Worm (Caenorhabditis elegans) whole organism, young adult: Measurements from ENCODE around the gene irld-63.

Experiments
- B0261.1 ChIP-seq: sonication (generic microtip); optimal IDR thresholded peaks from 2 replicates; lab custom pipeline; 2016; ENCODE audit warnings: mild to moderate bottlenecking, missing genetic modification characterization, moderate library complexity, missing compliant biosample characterization
- B0336.3 ChIP-seq: fragments of 200-800 bp; sonication (Bioruptor generic); IDR thresholded peaks from 2 replicates; pipeline ENCODE4 v1.3.6; 2022; ENCODE audit warnings: missing genetic modification characterization, missing compliant biosample characterization
- F23B12.7 ChIP-seq: sonication (generic microtip); optimal IDR thresholded peaks from 2 replicates; lab custom pipeline; 2017; ENCODE audit warnings: missing genetic modification characterization, mild to moderate bottlenecking, missing compliant biosample characterization, antibody characterized with exemption, moderate library complexity; ENCODE audit not compliant: insufficient read depth
- F49E8.2 ChIP-seq: sonication (generic microtip); optimal IDR thresholded peaks from 3 replicates; lab custom pipeline; 2017; ENCODE audit warnings: missing genetic modification characterization, mild to moderate bottlenecking, missing compliant biosample characterization, antibody characterized with exemption, moderate library complexity; ENCODE audit not compliant: insufficient read depth
- T26A5.8 ChIP-seq: sonication (generic microtip); optimal IDR thresholded peaks from 2 replicates; lab custom pipeline; 2016; ENCODE audit warnings: missing genetic modification characterization, missing compliant biosample characterization
- Y79H2A.3 ChIP-seq: fragments of 200-800 bp; sonication (Bioruptor generic); conservative IDR thresholded peaks from 2 replicates; pipeline ENCODE4 v1.3.6; 2022; ENCODE audit warnings: missing genetic modification reagents, missing genetic modification characterization, missing compliant biosample characterization
- Y95B8A.8 ChIP-seq: fragments of 200-800 bp; sonication (Bioruptor generic); IDR thresholded peaks from 2 replicates; pipeline ENCODE4 v1.3.6; 2022; ENCODE audit warnings: missing genetic modification reagents, missing genetic modification characterization, missing compliant biosample characterization
- ama-1 ChIP-seq, 3 experiments: fragments of 150-350 bp in 1 of 3; sonication (generic microtip) in 2 of 3; optimal IDR thresholded peaks; 2 replicates each; lab custom pipeline; 2014 to 2018; ENCODE audit warnings: missing biosample characterization in 2 of 3, missing genetic modification characterization in 2 of 3, missing genetic modification reagents in 2 of 3
- attf-5 ChIP-seq: fragments of 200-800 bp; sonication (Bioruptor generic); optimal IDR thresholded peaks from 2 replicates; lab custom pipeline; 2018; ENCODE audit warnings: mild to moderate bottlenecking, missing genetic modification characterization, missing compliant biosample characterization
- cebp-1 ChIP-seq, 2 experiments: fragments of 200-800 bp in 1 of 2; sonication (Bioruptor generic) in 1 of 2; sonication (generic microtip) in 1 of 2; IDR thresholded peaks in 1 of 2; optimal IDR thresholded peaks in 1 of 2; 2 replicates each; pipeline versions ENCODE4 v1.3.6 to Lab custom; 2017 to 2022; ENCODE audit warnings: missing compliant biosample characterization in 2 of 2, missing genetic modification characterization in 2 of 2, mild to moderate bottlenecking in 1 of 2, missing genetic modification reagents in 1 of 2, moderate library complexity in 1 of 2
- ceh-100 ChIP-seq: fragments of 200-800 bp; sonication (Bioruptor generic); IDR thresholded peaks from 2 replicates; pipeline ENCODE4 v1.3.6; 2022; ENCODE audit warnings: missing genetic modification reagents, missing genetic modification characterization, missing compliant biosample characterization
- ceh-58 ChIP-seq: fragments of 200-800 bp; sonication (Bioruptor generic); IDR thresholded peaks from 2 replicates; pipeline ENCODE4 v1.3.6; 2022; ENCODE audit warnings: missing genetic modification characterization, missing compliant biosample characterization
- die-1 ChIP-seq: sonication (generic microtip); optimal IDR thresholded peaks from 2 replicates; lab custom pipeline; 2016; ENCODE audit warnings: missing genotype, mild to moderate bottlenecking, missing genetic modification characterization, missing compliant biosample characterization
- dox-1 ChIP-seq: fragments of 200-800 bp; sonication (Bioruptor generic); IDR thresholded peaks from 2 replicates; pipeline ENCODE4 v1.3.6; 2022; ENCODE audit warnings: missing genetic modification reagents, missing genetic modification characterization, missing compliant biosample characterization
- dpff-1 ChIP-seq: sonication (generic microtip); optimal IDR thresholded peaks from 2 replicates; lab custom pipeline; 2017; ENCODE audit warnings: mild to moderate bottlenecking, missing genetic modification characterization, missing compliant biosample characterization
- egl-18 ChIP-seq: fragments of 200-800 bp; sonication (Bioruptor generic); IDR thresholded peaks from 2 replicates; pipeline ENCODE4 v1.3.6; 2022; ENCODE audit warnings: missing genetic modification reagents, missing genetic modification characterization, missing compliant biosample characterization
- egrh-3 ChIP-seq: fragments of 200-800 bp; sonication (Bioruptor generic); IDR thresholded peaks from 2 replicates; pipeline ENCODE4 v1.3.6; 2022; ENCODE audit warnings: missing genetic modification reagents, missing genetic modification characterization, missing compliant biosample characterization
- ekl-4 ChIP-seq: fragments of 200-800 bp; sonication (Bioruptor generic); IDR thresholded peaks from 2 replicates; pipeline ENCODE4 v1.3.6; 2022; ENCODE audit warnings: missing genetic modification reagents, missing genetic modification characterization, missing compliant biosample characterization
- hmg-1.2 ChIP-seq: fragments of 200-800 bp; sonication (Bioruptor generic); IDR thresholded peaks from 2 replicates; pipeline ENCODE4 v1.3.6; 2022; ENCODE audit warnings: missing genetic modification reagents, missing genetic modification characterization, missing compliant biosample characterization
- hsf-1 ChIP-seq: fragments of 200-800 bp; sonication (Bioruptor generic); IDR thresholded peaks from 2 replicates; pipeline ENCODE4 v1.3.6; 2022; ENCODE audit warnings: missing genetic modification reagents, missing genetic modification characterization, missing compliant biosample characterization
- lag-1 ChIP-seq: fragments of 200-800 bp; sonication (Bioruptor generic); IDR thresholded peaks from 2 replicates; pipeline ENCODE4 v1.3.6; 2022; ENCODE audit warnings: missing genetic modification reagents, missing genetic modification characterization, missing compliant biosample characterization
- let-607 ChIP-seq, 2 experiments: fragments of 200-800 bp in 1 of 2; sonication (Bioruptor generic) in 1 of 2; sonication (generic microtip) in 1 of 2; optimal IDR thresholded peaks; 2 replicates each; lab custom pipeline; 2016 to 2018; ENCODE audit warnings: mild to moderate bottlenecking in 2 of 2, missing compliant biosample characterization in 2 of 2, missing genetic modification characterization in 2 of 2, moderate library complexity in 2 of 2, missing genotype in 1 of 2
- madf-3 ChIP-seq: fragments of 200-800 bp; sonication (Bioruptor generic); IDR thresholded peaks from 2 replicates; pipeline ENCODE4 v1.3.6; 2022; ENCODE audit warnings: missing genetic modification reagents, missing genetic modification characterization, missing compliant biosample characterization
- mcd-1 ChIP-seq: fragments of 200-800 bp; sonication (Bioruptor generic); IDR thresholded peaks from 2 replicates; pipeline ENCODE4 v1.3.6; 2022; ENCODE audit warnings: missing genetic modification reagents, missing genetic modification characterization, missing compliant biosample characterization
- nfyb-1 ChIP-seq: fragments of 200-800 bp; sonication (Bioruptor generic); IDR thresholded peaks from 2 replicates; pipeline ENCODE4 v1.3.6; 2022; ENCODE audit warnings: missing genetic modification reagents, missing genetic modification characterization, missing compliant biosample characterization
- nhr-120 ChIP-seq: fragments of 200-800 bp; sonication (Bioruptor generic); IDR thresholded peaks from 2 replicates; pipeline ENCODE4 v1.3.6; 2022; ENCODE audit warnings: missing genetic modification characterization, missing compliant biosample characterization
- nhr-27 ChIP-seq: fragments of 200-800 bp; sonication (Bioruptor generic); optimal IDR thresholded peaks from 2 replicates; lab custom pipeline; 2018; ENCODE audit warnings: mild to moderate bottlenecking, missing genetic modification characterization, moderate library complexity, missing compliant biosample characterization
- nhr-80 ChIP-seq: sonication (generic microtip); optimal IDR thresholded peaks from 2 replicates; lab custom pipeline; 2016; ENCODE audit warnings: missing genetic modification characterization, missing compliant biosample characterization
- rpc-1 ChIP-seq, 2 experiments: fragments of 150-350 bp in 1 of 2; sonication (generic microtip) in 1 of 2; optimal IDR thresholded peaks; 2 replicates each; lab custom pipeline; 2014 to 2018; ENCODE audit warnings: missing biosample characterization in 1 of 2, missing genetic modification characterization in 1 of 2, missing genetic modification reagents in 1 of 2, missing genotype in 1 of 2
- sdz-38 ChIP-seq: sonication (generic microtip); optimal IDR thresholded peaks from 2 replicates; lab custom pipeline; 2016; ENCODE audit warnings: missing genotype, missing genetic modification characterization, missing compliant biosample characterization
- snpc-1.1 ChIP-seq: sonication (generic microtip); optimal IDR thresholded peaks from 2 replicates; lab custom pipeline; 2017; ENCODE audit warnings: missing genetic modification characterization, mild to moderate bottlenecking, missing compliant biosample characterization, antibody characterized with exemption, moderate library complexity, missing genotype, missing genetic modification reagents; ENCODE audit not compliant: insufficient read depth
- snpc-3.4 ChIP-seq: sonication (generic microtip); optimal IDR thresholded peaks from 2 replicates; lab custom pipeline; 2017; ENCODE audit warnings: missing genetic modification characterization, mild to moderate bottlenecking, missing compliant biosample characterization, antibody characterized with exemption, moderate library complexity, missing genotype, missing genetic modification reagents
- somi-1 ChIP-seq: fragments of 200-800 bp; sonication (Bioruptor generic); optimal IDR thresholded peaks from 2 replicates; lab custom pipeline; 2018; ENCODE audit warnings: mild to moderate bottlenecking, missing genetic modification characterization, missing compliant biosample characterization
- sptf-2 ChIP-seq: fragments of 200-800 bp; sonication (Bioruptor generic); optimal IDR thresholded peaks from 2 replicates; lab custom pipeline; 2018; ENCODE audit warnings: mild to moderate bottlenecking, missing genetic modification characterization, missing compliant biosample characterization
- tbp1 ChIP-seq: fragments of 200-800 bp; sonication (Bioruptor generic); optimal IDR thresholded peaks from 2 replicates; lab custom pipeline; 2018; ENCODE audit warnings: mild to moderate bottlenecking, missing genetic modification characterization, missing compliant biosample characterization
- tlf-1 ChIP-seq: fragments of 200-800 bp; sonication (Bioruptor generic); optimal IDR thresholded peaks from 2 replicates; lab custom pipeline; 2018; ENCODE audit warnings: mild to moderate bottlenecking, missing genetic modification characterization, missing compliant biosample characterization
- unc-62 ChIP-seq: fragments of 150-350 bp; optimal IDR thresholded peaks from 2 replicates; lab custom pipeline; 2014; ENCODE audit warnings: missing biosample characterization, missing genetic modification reagents, missing genetic modification characterization
- zfh-2 ChIP-seq: fragments of 200-800 bp; sonication (Bioruptor generic); conservative IDR thresholded peaks from 2 replicates; pipeline ENCODE4 v1.3.6; 2022; ENCODE audit warnings: missing genetic modification reagents, missing genetic modification characterization, missing compliant biosample characterization
- zim-3 ChIP-seq: sonication (generic microtip); optimal IDR thresholded peaks from 2 replicates; lab custom pipeline; 2017; ENCODE audit warnings: mild to moderate bottlenecking, missing genetic modification characterization, moderate library complexity, missing compliant biosample characterization
- ztf-28 ChIP-seq: fragments of 200-800 bp; sonication (Bioruptor generic); IDR thresholded peaks from 2 replicates; pipeline ENCODE4 v1.3.6; 2022; ENCODE audit warnings: missing genetic modification reagents, missing genetic modification characterization, missing compliant biosample characterization
- ztf-3 ChIP-seq: fragments of 200-800 bp; sonication (Bioruptor generic); optimal IDR thresholded peaks from 2 replicates; lab custom pipeline; 2018; ENCODE audit warnings: mild to moderate bottlenecking, missing genetic modification characterization, missing compliant biosample characterization

irld-63 gene

DNA sequence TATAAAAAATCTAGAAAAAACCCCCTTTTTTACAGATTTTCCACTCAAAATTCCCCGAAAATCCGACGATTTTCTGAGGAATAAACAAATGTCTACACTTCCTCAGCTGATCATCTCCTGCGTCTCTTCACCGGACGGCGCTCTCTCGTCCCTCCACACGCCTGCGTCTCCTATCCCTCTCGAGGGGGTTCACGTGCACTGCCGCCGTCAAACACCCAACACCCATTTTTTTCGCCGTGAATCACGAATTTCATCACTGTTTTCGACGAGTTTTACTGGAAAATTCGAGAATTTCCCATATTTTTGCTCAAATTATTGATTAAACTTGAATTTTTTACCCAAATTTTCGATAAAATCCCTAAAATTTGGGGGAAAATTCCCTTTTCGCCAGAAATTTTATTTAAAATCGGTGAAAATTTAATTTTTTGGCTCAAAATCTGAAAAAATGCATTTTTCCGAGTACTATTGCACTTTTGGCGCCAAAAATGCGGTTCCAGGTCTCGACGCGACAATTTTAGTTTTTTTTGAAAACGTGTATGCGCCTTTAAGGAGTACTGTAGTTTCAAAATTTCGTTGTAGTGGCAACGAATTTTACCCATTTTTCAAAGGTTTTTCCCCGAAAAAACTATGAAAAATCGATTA lies 9.6 kb upstream of the irld-63 start (continued):
- peak; percentile 71 for TF ChIP-seq dox-1 (GFP tag; lab: Robert Waterston, UW)
- no peak for TF ChIP-seq sdz-38
- TF ChIP-seq Y79H2A.3 = 0 out of 2 replicates have a peak, but pooled peaks have one; percentile 29
- no peak for TF ChIP-seq rpc-1 (optimal IDR thresholded peaks at IDR 0.05; lab: Kevin White, UChicago)
- no peak for TF ChIP-seq rpc-1 (tag; optimal IDR thresholded peaks at IDR 0.05; lab: Kevin White, UChicago)
- TF ChIP-seq snpc-3.4 (tag; lab: Kevin White, UChicago) = peak; percentile 46
- 0 out of 2 replicates have a peak, but pooled peaks have one; percentile 21 for TF ChIP-seq ceh-100

DNA sequence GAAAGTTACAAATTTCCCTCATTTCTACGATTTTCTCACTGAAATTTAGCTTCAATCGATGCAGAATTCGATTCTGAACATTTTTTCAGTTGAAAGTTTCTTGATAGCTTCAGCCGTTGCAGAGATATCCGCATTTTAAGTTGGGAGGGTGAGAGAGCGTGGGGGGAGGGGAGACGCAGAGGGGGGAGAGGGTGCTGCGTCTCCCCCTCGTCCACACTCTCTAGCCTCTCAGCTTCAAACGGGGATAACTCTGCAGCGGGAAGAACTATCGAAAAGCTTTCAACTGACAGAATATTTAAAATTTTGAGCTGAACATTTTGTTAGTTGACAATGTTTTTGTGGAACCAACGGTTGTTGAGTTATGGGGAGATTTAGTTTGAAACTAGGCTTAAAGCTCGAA lies 8.7 kb upstream of the irld-63 start:
- no peak for TF ChIP-seq nhr-120 (GFP tag; lab: Robert Waterston, UW)
- TF ChIP-seq ztf-3 = no peak
- TF ChIP-seq ekl-4 (GFP tag; lab: Robert Waterston, UW) = no peak
- no peak for TF ChIP-seq ceh-58 (GFP tag; lab: Robert Waterston, UW)
- 0 out of 2 replicates have a peak, but pooled peaks have one; percentile 12 for TF ChIP-seq mcd-1
- peak; percentile 90 for TF ChIP-seq hmg-1.2 (GFP tag; lab: Robert Waterston, UW)
- peak; percentile 79 for TF ChIP-seq zfh-2 (GFP tag; lab: Robert Waterston, UW)
- peak; percentile 45; the same call in 1 of the 2 replicates for TF ChIP-seq egrh-3 (GFP tag; lab: Robert Waterston, UW)

DNA sequence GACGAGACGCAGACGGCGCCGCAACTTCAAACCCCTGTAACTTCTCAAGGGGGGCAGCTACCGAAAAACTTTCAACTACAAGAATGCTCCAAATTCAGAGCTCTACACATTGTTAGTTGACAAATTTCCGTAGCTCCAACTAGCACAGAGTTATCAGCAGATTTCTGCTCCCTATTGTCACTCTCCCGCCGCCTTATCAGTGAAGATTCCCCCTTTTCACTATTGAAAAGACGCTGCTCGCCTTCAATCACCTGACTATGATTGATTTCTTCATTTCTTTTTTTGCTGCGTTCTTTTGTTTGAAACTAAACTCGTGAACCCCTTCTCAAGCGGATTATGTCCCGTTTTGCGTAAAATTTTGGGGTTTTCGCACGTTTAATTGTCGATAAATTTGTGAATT lies 8.2 kb upstream of the irld-63 start:
- TF ChIP-seq ama-1 (optimal IDR thresholded peaks at IDR 0.05; lab: Kevin White, UChicago) (no peak), ama-1 (GFP tag; optimal IDR thresholded peaks at IDR 0.05; lab: Kevin White, UChicago) (no peak), T26A5.8 (no peak), hmg-1.2 (GFP tag; lab: Robert Waterston, UW) (no peak), somi-1 (GFP tag; lab: Kevin White, UChicago) (no peak), B0261.1 (tag; lab: Kevin White, UChicago) (no peak), egl-18 (GFP tag; lab: Robert Waterston, UW) (no peak), unc-62 (GFP tag; lab: Kevin White, UChicago) (no peak), Y79H2A.3 (no peak), snpc-3.4 (tag; lab: Kevin White, UChicago) (no peak), nhr-80 (tag; lab: Kevin White, UChicago) (peak; percentile 63), sptf-2 (no peak), B0336.3 (no peak), madf-3 (0 out of 2 replicates have a peak, but pooled peaks have one; percentile 31), cebp-1 (GFP tag; IDR thresholded peaks at IDR 0.05; lab: Robert Waterston, UW) (no peak), cebp-1 (tag; optimal IDR thresholded peaks at IDR 0.05; lab: Kevin White, UChicago) (peak; percentile 24), die-1 (tag; lab: Kevin White, UChicago) (no peak), F23B12.7 (no peak), Y95B8A.8 (GFP tag; lab: Robert Waterston, UW) (0 out of 2 replicates have a peak, but pooled peaks have one; percentile 15)
- TF ChIP-seq, all 124 proteins: peak for 4

DNA sequence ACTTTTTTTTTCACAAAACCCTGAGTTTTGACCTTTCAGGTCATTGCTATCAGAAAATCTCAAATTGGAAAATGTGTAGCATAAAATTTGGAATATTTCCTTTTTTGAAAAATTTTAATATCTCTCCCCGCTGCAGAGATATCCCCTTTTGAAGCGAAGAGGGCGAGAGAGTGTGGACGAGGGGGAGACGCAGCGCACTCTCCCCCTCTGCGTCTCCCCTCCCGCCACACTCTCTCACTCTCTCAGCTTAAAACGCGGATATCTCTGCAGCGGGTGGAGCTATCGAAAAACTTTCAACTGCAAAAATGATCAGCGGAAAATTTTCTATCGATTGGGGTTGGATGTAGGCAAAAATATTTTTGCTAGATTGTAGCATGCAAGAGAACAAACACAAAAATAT lies 7.7 kb upstream of the irld-63 start:
- TF ChIP-seq ztf-28 (GFP tag; lab: Robert Waterston, UW) (no peak), Y95B8A.8 (GFP tag; lab: Robert Waterston, UW) (0 out of 2 replicates have a peak, but pooled peaks have one; percentile 0), mcd-1 (0 out of 2 replicates have a peak, but pooled peaks have one; percentile 35), nhr-27 (tag; lab: Kevin White, UChicago) (no peak), ekl-4 (GFP tag; lab: Robert Waterston, UW) (no peak), hsf-1 (GFP tag; lab: Robert Waterston, UW) (0 out of 2 replicates have a peak, but pooled peaks have one; percentile 6), snpc-1.1 (tag; lab: Kevin White, UChicago) (no peak), ceh-100 (no peak), tlf-1 (GFP tag; lab: Kevin White, UChicago) (no peak), lag-1 (GFP tag; lab: Robert Waterston, UW) (no peak), attf-5 (GFP tag; lab: Kevin White, UChicago) (no peak), hmg-1.2 (GFP tag; lab: Robert Waterston, UW) (peak; percentile 93), let-607 (tag; optimal IDR thresholded peaks at IDR 0.05; lab: Kevin White, UChicago) (no peak), tbp1 (GFP tag; lab: Kevin White, UChicago) (no peak), nfyb-1 (GFP tag; lab: Robert Waterston, UW) (0 out of 2 replicates have a peak, but pooled peaks have one; percentile 37), zim-3 (tag; lab: Kevin White, UChicago) (no peak), dpff-1 (no peak), F49E8.2 (tag; lab: Kevin White, UChicago) (no peak)
